Worm (Caenorhabditis elegans) whole organism, late embryonic: ENCODE measurements around the gene C47A4.5.

Experiments used
- C08G9.2 ChIP-seq: sonication (generic microtip); optimal IDR thresholded peaks from 2 replicates; lab custom pipeline; 2016; ENCODE audit warnings: mild to moderate bottlenecking, missing genetic modification characterization, moderate library complexity, missing compliant biosample characterization
- ceh-19 ChIP-seq: fragments of 200-800 bp; sonication (Bioruptor generic); optimal IDR thresholded peaks from 2 replicates; lab custom pipeline; 2018; ENCODE audit warnings: mild to moderate bottlenecking, missing genetic modification characterization, missing compliant biosample characterization
- ceh-24 ChIP-seq: sonication (generic microtip); optimal IDR thresholded peaks from 2 replicates; lab custom pipeline; 2016; ENCODE audit warnings: mild to moderate bottlenecking, missing genetic modification characterization, missing compliant biosample characterization
- dmd-4 ChIP-seq: sonication (generic microtip); optimal IDR thresholded peaks from 2 replicates; lab custom pipeline; 2016; ENCODE audit warnings: borderline replicate concordance, missing genetic modification characterization, missing compliant biosample characterization
- ets-4 ChIP-seq: sonication (generic microtip); optimal IDR thresholded peaks from 2 replicates; lab custom pipeline; 2016; ENCODE audit warnings: missing genetic modification characterization, missing compliant biosample characterization
- hlh-13 ChIP-seq: fragments of 200-800 bp; sonication (Bioruptor generic); optimal IDR thresholded peaks from 2 replicates; lab custom pipeline; 2018; ENCODE audit warnings: mild to moderate bottlenecking, missing genetic modification characterization, missing compliant biosample characterization
- hlh-30 ChIP-seq: sonication (generic microtip); optimal IDR thresholded peaks from 2 replicates; lab custom pipeline; 2017; ENCODE audit warnings: antibody characterized with exemption, missing genetic modification characterization, missing compliant biosample characterization; ENCODE audit not compliant: insufficient read depth
- pha-2 ChIP-seq: sonication (generic microtip); optimal IDR thresholded peaks from 2 replicates; lab custom pipeline; 2017; ENCODE audit warnings: mild to moderate bottlenecking, missing genetic modification characterization, missing compliant biosample characterization
- pqm-1 ChIP-seq: sonication (generic microtip); optimal IDR thresholded peaks from 2 replicates; lab custom pipeline; 2016; ENCODE audit warnings: missing genetic modification characterization, missing compliant biosample characterization
- tbx-2 ChIP-seq: sonication (generic microtip); optimal IDR thresholded peaks from 2 replicates; lab custom pipeline; 2016; ENCODE audit warnings: missing genetic modification characterization, missing compliant biosample characterization

DNA sequence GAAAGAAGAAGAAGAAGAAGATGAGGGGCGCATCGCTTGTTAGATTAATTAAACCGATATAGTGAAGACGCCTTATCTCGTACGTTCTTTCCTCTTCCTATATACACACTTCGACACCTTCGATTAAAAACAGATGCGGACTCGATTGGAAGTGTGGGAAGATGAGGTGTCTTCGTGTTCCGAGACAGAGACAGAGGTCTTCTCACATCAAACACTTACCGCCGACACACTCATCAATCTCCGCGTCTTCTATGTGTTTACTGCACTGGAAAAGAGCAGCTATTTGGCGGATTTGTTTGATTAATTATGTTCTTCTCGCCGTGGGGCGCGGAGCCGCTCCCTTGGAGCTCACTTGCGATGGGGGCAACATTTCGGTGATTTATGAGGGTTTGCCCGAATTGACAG is 46.1 kb upstream of the C47A4.5 start:
- TF ChIP-seq hlh-13 (GFP tag; lab: Kevin White, UChicago): no peak
- no peak for TF ChIP-seq dmd-4 (tag; lab: Kevin White, UChicago)
- no peak for TF ChIP-seq tbx-2 (tag; lab: Kevin White, UChicago)
- TF ChIP-seq C08G9.2 (tag; lab: Kevin White, UChicago): no peak
- no peak for TF ChIP-seq pqm-1 (tag; lab: Kevin White, UChicago)
- TF ChIP-seq pha-2 (tag; lab: Kevin White, UChicago): no peak
- TF ChIP-seq ceh-19 (GFP tag; lab: Kevin White, UChicago): no peak
- no peak for TF ChIP-seq hlh-30
- no peak for TF ChIP-seq ceh-24 (tag; lab: Kevin White, UChicago)
- no peak for TF ChIP-seq ets-4 (tag; lab: Kevin White, UChicago)
